Worm (Caenorhabditis elegans) whole organism, L1 larva: ENCODE measurements around the gene F48G7.12.

Experiments used
- blmp-1 ChIP-seq: fragments of 150-350 bp; optimal IDR thresholded peaks from 2 replicates; lab custom pipeline; 2014; ENCODE audit warnings: missing biosample characterization, missing genetic modification characterization
- ces-1 ChIP-seq: fragments of 150-350 bp; optimal IDR thresholded peaks from 2 replicates; lab custom pipeline; 2014; ENCODE audit warnings: missing biosample characterization, missing genetic modification reagents, missing genetic modification characterization
- egl-27 ChIP-seq, 2 experiments: fragments of 150-350 bp in 1 of 2; sonication (generic microtip); optimal IDR thresholded peaks; 3 replicates each; lab custom pipeline; 2017 to 2018; ENCODE audit warnings: missing biosample characterization in 2 of 2, missing genetic modification characterization in 2 of 2, missing genetic modification reagents in 2 of 2
- elt-2 ChIP-seq: sonication (generic microtip); optimal IDR thresholded peaks from 2 replicates; lab custom pipeline; 2016; ENCODE audit warnings: missing genetic modification characterization, mild to moderate bottlenecking, inconsistent platforms, missing compliant biosample characterization, missing genetic modification reagents
- fkh-10 ChIP-seq: sonication (generic microtip); optimal IDR thresholded peaks from 2 replicates; lab custom pipeline; 2017; ENCODE audit warnings: missing biosample characterization, missing genetic modification reagents, missing genetic modification characterization
- lin-15B ChIP-seq: fragments of 150-350 bp; sonication (generic microtip); optimal IDR thresholded peaks from 3 replicates; lab custom pipeline; 2014; ENCODE audit warnings: missing biosample characterization, missing genetic modification characterization
- mab-9 ChIP-seq: fragments of 200-800 bp; sonication (Bioruptor generic); IDR thresholded peaks from 2 replicates; pipeline ENCODE4 v1.3.6; 2022; ENCODE audit warnings: missing genetic modification reagents, missing genetic modification characterization, missing compliant biosample characterization
- nhr-11 ChIP-seq: fragments of 150-350 bp; optimal IDR thresholded peaks from 2 replicates; lab custom pipeline; 2014; ENCODE audit warnings: missing biosample characterization, missing genetic modification characterization
- nhr-237 ChIP-seq: fragments of 150-350 bp; optimal IDR thresholded peaks from 2 replicates; lab custom pipeline; 2014; ENCODE audit warnings: missing biosample characterization, missing genetic modification characterization
- nhr-90 ChIP-seq: sonication (generic microtip); optimal IDR thresholded peaks from 2 replicates; lab custom pipeline; 2016; ENCODE audit warnings: mild to moderate bottlenecking, missing genetic modification characterization, missing compliant biosample characterization; ENCODE audit not compliant: poor library complexity
- pag-3 ChIP-seq: sonication (generic microtip); optimal IDR thresholded peaks from 2 replicates; lab custom pipeline; 2017; ENCODE audit warnings: missing genetic modification characterization, mild to moderate bottlenecking, missing compliant biosample characterization, antibody characterized with exemption, borderline replicate concordance; ENCODE audit not compliant: insufficient read depth
- pax-3 ChIP-seq: fragments of 200-800 bp; sonication (Bioruptor generic); optimal IDR thresholded peaks from 2 replicates; lab custom pipeline; 2018; ENCODE audit warnings: mild to moderate bottlenecking, missing genetic modification characterization, moderate library complexity, missing compliant biosample characterization
- snpc-4 ChIP-seq: fragments of 150-350 bp; optimal IDR thresholded peaks from 2 replicates; lab custom pipeline; 2014; ENCODE audit warnings: missing biosample characterization, missing genetic modification characterization
- zag-1 ChIP-seq: fragments of 150-350 bp; optimal IDR thresholded peaks from 2 replicates; lab custom pipeline; 2014; ENCODE audit warnings: missing biosample characterization, missing genetic modification characterization

DNA sequence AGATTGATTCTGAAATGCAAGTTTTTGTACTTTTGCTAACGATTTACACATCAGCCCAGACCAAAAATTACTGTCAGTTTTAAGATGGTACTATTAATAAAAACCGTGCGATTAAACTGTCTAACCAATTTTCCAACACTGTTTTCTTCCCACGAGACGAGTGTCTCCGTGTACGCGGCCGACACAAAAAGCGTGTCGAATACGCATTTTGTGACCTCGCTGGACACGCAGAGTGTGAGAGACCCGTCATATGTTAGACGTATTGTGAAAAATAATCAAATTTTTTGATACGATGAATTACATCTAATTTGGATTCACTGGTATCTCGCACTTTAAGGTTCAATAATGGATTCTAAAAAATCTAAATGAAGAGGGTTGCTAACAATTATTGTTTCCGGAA is 10.4 kb downstream of the F48G7.12 start:
- TF ChIP-seq egl-27 (tag; optimal IDR thresholded peaks at IDR 0.05; lab: Kevin White, UChicago) (no peak), lin-15B (no peak), snpc-4 (peak; percentile 66), nhr-237 (tag; lab: Kevin White, UChicago) (no peak), blmp-1 (tag; lab: Kevin White, UChicago) (peak; percentile 35), pag-3 (no peak), pax-3 (tag; lab: Kevin White, UChicago) (no peak), nhr-11 (tag; lab: Kevin White, UChicago) (no peak), ces-1 (GFP tag; lab: Kevin White, UChicago) (no peak), nhr-90 (tag; lab: Kevin White, UChicago) (peak; percentile 0), mab-9 (GFP tag; lab: Robert Waterston, UW) (no peak), fkh-10 (no peak), zag-1 (tag; lab: Kevin White, UChicago) (no peak), elt-2 (peak; percentile 29)
